Worm (Caenorhabditis elegans) whole organism, late embryonic: ENCODE results near the gene cpg-8.

ENCODE experiments used
- fax-1 ChIP-seq: sonication (generic microtip); optimal IDR thresholded peaks from 2 replicates; lab custom pipeline; 2016; ENCODE audit warnings: missing genotype, missing genetic modification characterization, missing compliant biosample characterization
- hlh-15 ChIP-seq: sonication (generic microtip); optimal IDR thresholded peaks from 2 replicates; lab custom pipeline; 2016; ENCODE audit warnings: missing genetic modification characterization, missing compliant biosample characterization
- lin-11 ChIP-seq: fragments of 200-800 bp; sonication (Bioruptor generic); optimal IDR thresholded peaks from 2 replicates; lab custom pipeline; 2018; ENCODE audit warnings: mild to moderate bottlenecking, missing genetic modification characterization, missing compliant biosample characterization
- nhr-11 ChIP-seq: fragments of 150-350 bp; optimal IDR thresholded peaks from 2 replicates; lab custom pipeline; 2014; ENCODE audit warnings: missing biosample characterization, missing genetic modification characterization
- pha-4 ChIP-seq: fragments of 150-350 bp; optimal IDR thresholded peaks from 2 replicates; lab custom pipeline; 2018; ENCODE audit warnings: missing biosample characterization, missing genetic modification reagents, missing genetic modification characterization
- pqm-1 ChIP-seq: sonication (generic microtip); optimal IDR thresholded peaks from 2 replicates; lab custom pipeline; 2016; ENCODE audit warnings: missing genetic modification characterization, missing compliant biosample characterization
- sox-2 ChIP-seq: fragments of 200-800 bp; sonication (Bioruptor generic); IDR thresholded peaks from 2 replicates; pipeline ENCODE4 v1.3.6; 2022; ENCODE audit warnings: missing genetic modification reagents, missing genetic modification characterization, missing compliant biosample characterization
- syd-9 ChIP-seq: sonication (generic microtip); optimal IDR thresholded peaks from 2 replicates; lab custom pipeline; 2016; ENCODE audit warnings: mild to moderate bottlenecking, missing genetic modification characterization, moderate library complexity, missing compliant biosample characterization
- tbx-2 ChIP-seq: sonication (generic microtip); optimal IDR thresholded peaks from 2 replicates; lab custom pipeline; 2016; ENCODE audit warnings: missing genetic modification characterization, missing compliant biosample characterization

- no peak for TF ChIP-seq pha-4 (tag; lab: Kevin White, UChicago)
- TF ChIP-seq lin-11 (tag; lab: Kevin White, UChicago) = no peak
- TF ChIP-seq nhr-11 (tag; lab: Kevin White, UChicago) = no peak
- no peak for TF ChIP-seq fax-1
- no peak for TF ChIP-seq tbx-2
- TF ChIP-seq pqm-1 = no peak
- TF ChIP-seq syd-9 (tag; lab: Kevin White, UChicago) = no peak
- no peak for TF ChIP-seq hlh-15 (tag; lab: Kevin White, UChicago)
- no peak for TF ChIP-seq sox-2 (GFP tag; lab: Robert Waterston, UW)
Observed at ce11 chrV:4687944-4688505, 4.2 kb downstream of the cpg-8 start, which contains the start of gene K03B4.2.
